Fruit fly (Drosophila melanogaster): ENCODE data around the gene CG18599.
A peak's percentile ranks its signal among the peaks of the same experiment; 100 is the strongest.

dm6 chr3R:18252578-18252977, 15.0 kb upstream of the CG18599 start, which contains the start of gene CG12320:
- TF ChIP-seq CG1529 (GFP tag; optimal IDR thresholded peaks at IDR 0.05), result no peak
- peak; percentile 50 for TF ChIP-seq gcm (GFP tag; optimal IDR thresholded peaks at IDR 0.05)
- no peak for TF ChIP-seq Bdp1 (GFP tag; optimal IDR thresholded peaks at IDR 0.05)
- TF ChIP-seq lola (GFP tag; optimal IDR thresholded peaks at IDR 0.05), result no peak
- no peak for TF ChIP-seq wor (GFP tag; IDR thresholded peaks at IDR 0.05)
- no peak for TF ChIP-seq CG42726 (GFP tag; IDR thresholded peaks at IDR 0.05; ENCODE audit: partially characterized antibody)
- no peak for TF ChIP-seq sens-2 (GFP tag; IDR thresholded peaks at IDR 0.05)
- no peak for TF ChIP-seq gem (tag; optimal IDR thresholded peaks at IDR 0.05)
- TF ChIP-seq CG6854 (GFP tag; optimal IDR thresholded peaks at IDR 0.05), result no peak

Data from whole organism, embryonic.